Fruit fly (Drosophila melanogaster) whole organism, embryonic: ENCODE results near the gene Usp1.

Experiments
- Awh ChIP-seq: fragments of 200-800 bp; sonication (Bioruptor generic); IDR thresholded peaks from 2 replicates; pipeline ENCODE4, ENCODE4 v1.3.6; 2022; ENCODE audit warnings: missing biosample characterization, missing genetic modification characterization
- Blimp-1 ChIP-seq: fragments of 200-800 bp; sonication (Bioruptor generic); optimal IDR thresholded peaks from 3 replicates; lab custom pipeline; 2018; ENCODE audit warnings: missing biosample characterization, missing genetic modification characterization, mild to moderate bottlenecking, moderate library complexity, missing genetic modification reagents
- BtbVII ChIP-seq: fragments of 200-800 bp; sonication (Bioruptor generic); optimal IDR thresholded peaks from 3 replicates; lab custom pipeline; 2017; ENCODE audit warnings: missing biosample characterization, mild to moderate bottlenecking, missing genetic modification characterization
- CG12071 ChIP-seq: fragments of 200-800 bp; sonication (Bioruptor generic); optimal IDR thresholded peaks from 3 replicates; lab custom pipeline; 2018; ENCODE audit warnings: missing biosample characterization, mild to moderate bottlenecking, missing genetic modification characterization
- CG12744 ChIP-seq: fragments of 200-800 bp; sonication (Bioruptor generic); optimal IDR thresholded peaks from 2 replicates; lab custom pipeline; 2016; ENCODE audit warnings: missing biosample characterization, missing genetic modification characterization
- CG13287 ChIP-seq: fragments of 200-800 bp; sonication (Bioruptor generic); IDR thresholded peaks from 2 replicates; pipeline ENCODE4 v1.3.6; 2022; ENCODE audit warnings: missing biosample characterization, missing genetic modification characterization; ENCODE audit not compliant: partially characterized antibody
- CG14667 ChIP-seq: fragments of 200-800 bp; sonication (Bioruptor generic); IDR thresholded peaks from 2 replicates; pipeline ENCODE4 v1.3.6; 2022; ENCODE audit warnings: missing biosample characterization, missing genetic modification characterization
- CG17186 ChIP-seq: fragments of 200-800 bp; sonication (Bioruptor generic); optimal IDR thresholded peaks from 3 replicates; lab custom pipeline; 2017; ENCODE audit warnings: missing biosample characterization, missing genetic modification reagents, missing genetic modification characterization
- CG17829 ChIP-seq: fragments of 200-800 bp; optimal IDR thresholded peaks from 2 replicates; lab custom pipeline; 2019; ENCODE audit warnings: missing biosample characterization, mild to moderate bottlenecking, missing genetic modification characterization, moderate library complexity
- CG17912 ChIP-seq: fragments of 200-800 bp; sonication (Bioruptor generic); optimal IDR thresholded peaks from 2 replicates; lab custom pipeline; 2018; ENCODE audit warnings: missing biosample characterization, mild to moderate bottlenecking, missing genetic modification characterization
- CG18011 ChIP-seq: fragments of 200-800 bp; sonication (Bioruptor generic); optimal IDR thresholded peaks from 2 replicates; lab custom pipeline; 2017; ENCODE audit warnings: missing biosample characterization, missing genetic modification characterization, mild to moderate bottlenecking, moderate library complexity, missing genotype
- CG33557 ChIP-seq: fragments of 200-800 bp; sonication (Bioruptor generic); optimal IDR thresholded peaks from 2 replicates; lab custom pipeline; 2019; ENCODE audit warnings: missing biosample characterization, mild to moderate bottlenecking, missing genetic modification characterization, moderate library complexity
- CG3847 ChIP-seq: fragments of 200-800 bp; sonication (Bioruptor generic); IDR thresholded peaks from 2 replicates; pipeline ENCODE4 v1.3.6; 2022; ENCODE audit warnings: missing biosample characterization, missing genetic modification characterization
- CG4360 ChIP-seq: fragments of 200-800 bp; sonication (Bioruptor generic); IDR thresholded peaks from 2 replicates; pipeline ENCODE4 v1.3.6; 2022; ENCODE audit warnings: missing biosample characterization, missing genetic modification characterization
- CG6854 ChIP-seq: fragments of 200-800 bp; sonication (Bioruptor generic); optimal IDR thresholded peaks from 3 replicates; lab custom pipeline; 2017; ENCODE audit warnings: missing biosample characterization, mild to moderate bottlenecking, missing genetic modification characterization
- CG7271 ChIP-seq: fragments of 200-800 bp; sonication (Bioruptor generic); optimal IDR thresholded peaks from 2 replicates; lab custom pipeline; 2018; ENCODE audit warnings: missing biosample characterization, mild to moderate bottlenecking, missing genetic modification characterization, moderate library complexity
- CG7839 ChIP-seq: fragments of 200-800 bp; sonication (Bioruptor generic); optimal IDR thresholded peaks from 3 replicates; lab custom pipeline; 2018; ENCODE audit warnings: missing biosample characterization, mild to moderate bottlenecking, missing genetic modification characterization, moderate library complexity
- CG8944 ChIP-seq: fragments of 200-800 bp; sonication (Bioruptor generic); optimal IDR thresholded peaks from 3 replicates; lab custom pipeline; 2016; ENCODE audit warnings: missing biosample characterization, missing genetic modification characterization
- CG9609 ChIP-seq: fragments of 200-800 bp; sonication (Bioruptor generic); optimal IDR thresholded peaks from 3 replicates; lab custom pipeline; 2016; ENCODE audit warnings: missing biosample characterization, missing genetic modification characterization
- Camta ChIP-seq: fragments of 200-800 bp; sonication (Bioruptor generic); optimal IDR thresholded peaks from 2 replicates; lab custom pipeline; 2016; ENCODE audit warnings: missing biosample characterization, missing genetic modification characterization
- CoRest ChIP-seq: fragments of 200-800 bp; sonication (Bioruptor generic); optimal IDR thresholded peaks from 3 replicates; lab custom pipeline; 2018; ENCODE audit warnings: missing biosample characterization, mild to moderate bottlenecking, missing genetic modification characterization, moderate library complexity
- D ChIP-seq, 2 experiments: fragments of 200-800 bp in 1 of 2; fragments of >200 bp in 1 of 2; sonication (Bioruptor generic) in 1 of 2; optimal IDR thresholded peaks; 2 replicates in 1 of 2; 3 replicates in 1 of 2; lab custom pipeline; 2017; ENCODE audit warnings: mild to moderate bottlenecking in 1 of 2, missing biosample characterization in 1 of 2, missing genetic modification characterization in 1 of 2, missing genetic modification reagents in 1 of 2
- E2f2 ChIP-seq: fragments of 200-800 bp; sonication (Bioruptor generic); IDR thresholded peaks from 2 replicates; pipeline ENCODE4 v1.3.6; 2022; ENCODE audit warnings: missing biosample characterization, missing genetic modification characterization
- Ets97D ChIP-seq: fragments of 200-800 bp; sonication (Bioruptor generic); optimal IDR thresholded peaks from 3 replicates; lab custom pipeline; 2016; ENCODE audit warnings: missing biosample characterization, missing genetic modification characterization
- GATAe ChIP-seq: fragments of 200-800 bp; sonication (Bioruptor generic); conservative IDR thresholded peaks from 2 replicates; pipeline ENCODE4 v1.3.6; 2022; ENCODE audit warnings: missing biosample characterization, missing genetic modification characterization
- Gsc ChIP-seq: fragments of 200-800 bp; sonication (Bioruptor generic); IDR thresholded peaks from 2 replicates; pipeline ENCODE4 v1.3.6; 2022; ENCODE audit warnings: missing biosample characterization, missing genetic modification characterization
- H15 ChIP-seq: fragments of 200-800 bp; sonication (Bioruptor generic); IDR thresholded peaks from 3 replicates; pipeline ENCODE4 v1.3.6; 2022; ENCODE audit warnings: missing biosample characterization, missing genetic modification characterization
- MBD-R2 ChIP-seq: fragments of 200-800 bp; sonication (Bioruptor generic); IDR thresholded peaks from 2 replicates; pipeline ENCODE4 v1.3.6; 2022; ENCODE audit warnings: missing biosample characterization, missing genetic modification characterization
- Meics ChIP-seq: fragments of 200-800 bp; sonication (Bioruptor generic); optimal IDR thresholded peaks from 2 replicates; lab custom pipeline; 2017; ENCODE audit warnings: missing biosample characterization, mild to moderate bottlenecking, missing genetic modification characterization
- Opbp ChIP-seq: fragments of 200-800 bp; sonication (Bioruptor generic); IDR thresholded peaks from 3 replicates; pipeline ENCODE4 v1.3.6; 2022; ENCODE audit warnings: missing biosample characterization, missing genetic modification characterization; ENCODE audit not compliant: partially characterized antibody
- Sry-δ ChIP-seq: fragments of 200-800 bp; sonication (Bioruptor generic); optimal IDR thresholded peaks from 2 replicates; lab custom pipeline; 2016; ENCODE audit warnings: missing biosample characterization, missing genetic modification characterization
- chm ChIP-seq: fragments of 200-800 bp; sonication (Bioruptor generic); IDR thresholded peaks from 2 replicates; pipeline ENCODE4 v1.3.6; 2022; ENCODE audit warnings: missing biosample characterization, missing genetic modification characterization
- crol ChIP-seq: fragments of 200-800 bp; sonication (Bioruptor generic); IDR thresholded peaks from 2 replicates; pipeline ENCODE4 v1.3.6; 2022; ENCODE audit warnings: missing biosample characterization, missing genetic modification characterization
- fd3F ChIP-seq: fragments of 200-800 bp; sonication (Bioruptor generic); optimal IDR thresholded peaks from 2 replicates; lab custom pipeline; 2018; ENCODE audit warnings: missing biosample characterization, mild to moderate bottlenecking, missing genetic modification characterization, moderate library complexity
- hbn ChIP-seq: fragments of 200-800 bp; sonication (Bioruptor generic); IDR thresholded peaks from 2 replicates; pipeline ENCODE4 v1.3.6; 2022; ENCODE audit warnings: missing biosample characterization, missing genetic modification characterization; ENCODE audit not compliant: partially characterized antibody
- jigr1 ChIP-seq: fragments of 200-800 bp; sonication (Bioruptor generic); IDR thresholded peaks from 3 replicates; pipeline ENCODE4 v1.3.6; 2022; ENCODE audit warnings: missing biosample characterization, missing genetic modification characterization
- kah ChIP-seq: fragments of 200-800 bp; sonication (Bioruptor generic); optimal IDR thresholded peaks from 2 replicates; lab custom pipeline; 2018; ENCODE audit warnings: missing biosample characterization, mild to moderate bottlenecking, missing genetic modification characterization
- lab ChIP-seq: fragments of 200-800 bp; sonication (Bioruptor generic); optimal IDR thresholded peaks from 3 replicates; lab custom pipeline; 2017; ENCODE audit warnings: missing biosample characterization, missing genetic modification characterization, mild to moderate bottlenecking, moderate library complexity, missing genetic modification reagents
- nau ChIP-seq: fragments of 200-800 bp; sonication (Bioruptor generic); optimal IDR thresholded peaks from 3 replicates; lab custom pipeline; 2017; ENCODE audit warnings: missing biosample characterization, mild to moderate bottlenecking, missing genetic modification characterization, missing genetic modification reagents
- nom ChIP-seq: fragments of 200-800 bp; sonication (Bioruptor generic); optimal IDR thresholded peaks from 2 replicates; lab custom pipeline; 2017; ENCODE audit warnings: missing biosample characterization, missing genetic modification characterization, mild to moderate bottlenecking, moderate library complexity, missing genetic modification reagents
- oc ChIP-seq: fragments of 200-800 bp; sonication (Bioruptor generic); optimal IDR thresholded peaks from 2 replicates; lab custom pipeline; 2018; ENCODE audit warnings: missing biosample characterization, mild to moderate bottlenecking, missing genetic modification characterization, moderate library complexity
- p53 ChIP-seq: fragments of 200-800 bp; sonication (Bioruptor generic); optimal IDR thresholded peaks from 2 replicates; lab custom pipeline; 2016; ENCODE audit warnings: missing biosample characterization, missing genetic modification characterization
- peb ChIP-seq: fragments of 200-800 bp; sonication (Bioruptor generic); IDR thresholded peaks from 2 replicates; pipeline ENCODE4 v1.3.6; 2022; ENCODE audit warnings: missing biosample characterization, missing genetic modification characterization
- pho ChIP-seq: fragments of 200-800 bp; sonication (Bioruptor generic); optimal IDR thresholded peaks from 2 replicates; lab custom pipeline; 2016; ENCODE audit warnings: missing biosample characterization, missing genetic modification characterization
- run ChIP-seq: fragments of 200-800 bp; sonication (Bioruptor generic); optimal IDR thresholded peaks from 3 replicates; lab custom pipeline; 2018; ENCODE audit warnings: missing biosample characterization, mild to moderate bottlenecking, missing genetic modification characterization
- so ChIP-seq: fragments of 200-800 bp; sonication (Bioruptor generic); IDR thresholded peaks from 3 replicates; pipeline ENCODE4 v1.3.6; 2022; ENCODE audit warnings: missing biosample characterization, missing genetic modification characterization
- ssp ChIP-seq: fragments of 200-800 bp; sonication (Bioruptor generic); IDR thresholded peaks from 2 replicates; pipeline ENCODE4 v1.3.6; 2022; ENCODE audit warnings: missing biosample characterization, missing genetic modification characterization
- tna ChIP-seq: fragments of 200-800 bp; sonication (Bioruptor generic); IDR thresholded peaks from 2 replicates; pipeline ENCODE4 v1.3.6; 2022; ENCODE audit warnings: missing biosample characterization, missing genetic modification characterization; ENCODE audit not compliant: partially characterized antibody
- tx ChIP-seq: fragments of 200-800 bp; sonication (Bioruptor generic); optimal IDR thresholded peaks from 2 replicates; lab custom pipeline; 2016; ENCODE audit warnings: missing biosample characterization, missing genetic modification characterization
- vnd ChIP-seq: fragments of 200-800 bp; sonication (Bioruptor generic); IDR thresholded peaks from 3 replicates; pipeline ENCODE4 v1.3.6; 2022; ENCODE audit warnings: missing biosample characterization, missing genetic modification characterization; ENCODE audit not compliant: partially characterized antibody
- zen2 ChIP-seq: fragments of 200-800 bp; sonication (Bioruptor generic); IDR thresholded peaks from 3 replicates; pipeline ENCODE4 v1.3.6; 2022; ENCODE audit warnings: missing biosample characterization, missing genetic modification characterization; ENCODE audit not compliant: partially characterized antibody

Gene Usp1

dm6 chr3R:29251418-29251817 is 22.5 kb downstream of the Usp1 start (continued):
- TF ChIP-seq CG7839 (tag; lab: Kevin White, UChicago) (peak; percentile 24), CG14667 (GFP tag; lab: Robert Waterston, UW) (no peak), MBD-R2 (peak; percentile 18; the same call in 1 of the 2 replicates), CG18011 (GFP tag; lab: Kevin White, UChicago) (no peak), chm (GFP tag; lab: Robert Waterston, UW) (peak; percentile 55; the same call in 1 of the 2 replicates), tx (GFP tag; lab: Kevin White, UChicago) (peak; percentile 9), ssp (GFP tag; lab: Robert Waterston, UW) (no peak), Meics (GFP tag; lab: Kevin White, UChicago) (peak; percentile 12), Gsc (GFP tag; lab: Robert Waterston, UW) (no peak), CoRest (tag; lab: Kevin White, UChicago) (no peak), CG3847 (GFP tag; lab: Robert Waterston, UW) (0 out of 2 replicates have a peak, but pooled peaks have one; percentile 26), CG12071 (GFP tag; lab: Kevin White, UChicago) (no peak), Camta (peak; percentile 33), CG8944 (GFP tag; lab: Kevin White, UChicago) (no peak), tna (GFP tag; lab: Robert Waterston, UW) (0 out of 2 replicates have a peak, but pooled peaks have one; percentile 21), CG13287 (GFP tag; lab: Robert Waterston, UW) (peak; percentile 94), Sry-δ (GFP tag; lab: Kevin White, UChicago) (peak; percentile 62), nau (no peak), Opbp (GFP tag; lab: Robert Waterston, UW) (peak; percentile 81), CG33557 (GFP tag; lab: Kevin White, UChicago) (no peak), CG17829 (peak; percentile 61), zen2 (GFP tag; lab: Robert Waterston, UW) (peak; percentile 71; the same call in 2 of the 3 replicates), oc (tag; lab: Kevin White, UChicago) (peak; percentile 57), H15 (GFP tag; lab: Robert Waterston, UW) (peak; percentile 47; the same call in 1 of the 3 replicates), Blimp-1 (peak; percentile 29), lab (GFP tag; lab: Kevin White, UChicago) (peak; percentile 6), Ets97D (GFP tag; lab: Kevin White, UChicago) (peak; percentile 26), kah (GFP tag; lab: Kevin White, UChicago) (no peak), CG17186 (GFP tag; lab: Kevin White, UChicago) (peak; percentile 7), E2f2 (GFP tag; lab: Robert Waterston, UW) (peak; percentile 98), p53 (no peak), Awh (no peak), vnd (GFP tag; lab: Robert Waterston, UW) (peak; percentile 67)

- TF ChIP-seq BtbVII (GFP tag; lab: Kevin White, UChicago) (no peak), CG4360 (peak; percentile 71), hbn (GFP tag; lab: Robert Waterston, UW) (no peak), pho (GFP tag; lab: Kevin White, UChicago) (no peak), D (optimal IDR thresholded peaks at IDR 0.05; lab: Kevin White, UChicago) (no peak), D (GFP tag; optimal IDR thresholded peaks at IDR 0.05; lab: Kevin White, UChicago) (no peak), so (GFP tag; lab: Robert Waterston, UW) (no peak), nom (no peak), CG17912 (GFP tag; lab: Kevin White, UChicago) (no peak), GATAe (GFP tag; lab: Robert Waterston, UW) (no peak), run (tag; lab: Kevin White, UChicago) (no peak), CG9609 (GFP tag; lab: Kevin White, UChicago) (no peak), CG7271 (tag; lab: Kevin White, UChicago) (no peak), peb (GFP tag; lab: Robert Waterston, UW) (no peak), jigr1 (GFP tag; lab: Robert Waterston, UW) (no peak), crol (no peak), CG6854 (GFP tag; lab: Kevin White, UChicago) (no peak), CG12744 (GFP tag; lab: Kevin White, UChicago) (no peak), fd3F (GFP tag; lab: Kevin White, UChicago) (no peak)
These were observed 24.9 kb downstream of the Usp1 start for dm6 chr3R:29253874-29254273.
